Fruit fly (Drosophila melanogaster) whole organism, prepupa: Measurements from ENCODE around the gene CG13625.

ENCODE experiments used
- Blimp-1 ChIP-seq: fragments of 200-800 bp; sonication (Bioruptor generic); optimal IDR thresholded peaks from 3 replicates; lab custom pipeline; 2017; ENCODE audit warnings: missing biosample characterization, missing genetic modification characterization, mild to moderate bottlenecking, moderate library complexity, missing genetic modification reagents
- CG10631 ChIP-seq: fragments of 200-800 bp; sonication (Bioruptor generic); optimal IDR thresholded peaks from 2 replicates; lab custom pipeline; 2016; ENCODE audit warnings: missing biosample characterization, missing genetic modification characterization
- CG11762 ChIP-seq: fragments of 200-800 bp; sonication (Bioruptor generic); optimal IDR thresholded peaks from 3 replicates; lab custom pipeline; 2016; ENCODE audit warnings: missing biosample characterization, missing genetic modification characterization; ENCODE audit not compliant: insufficient read depth
- CG11902 ChIP-seq: fragments of 200-800 bp; sonication (Bioruptor generic); optimal IDR thresholded peaks from 3 replicates; lab custom pipeline; 2016; ENCODE audit warnings: missing biosample characterization, missing genetic modification characterization
- CG15336 ChIP-seq: fragments of 200-800 bp; sonication (Bioruptor generic); IDR thresholded peaks from 2 replicates; pipeline ENCODE4 v1.3.6; 2022; ENCODE audit warnings: missing biosample characterization, missing genetic modification characterization
- CG32006 ChIP-seq: fragments of 200-800 bp; sonication (Bioruptor generic); optimal IDR thresholded peaks from 3 replicates; lab custom pipeline; 2017; ENCODE audit warnings: missing biosample characterization, mild to moderate bottlenecking, missing genetic modification characterization
- CG34406 ChIP-seq: fragments of 200-800 bp; sonication (Bioruptor generic); optimal IDR thresholded peaks from 3 replicates; lab custom pipeline; 2016; ENCODE audit warnings: missing biosample characterization, missing genetic modification characterization
- CG6163 ChIP-seq: fragments of 200-800 bp; sonication (Bioruptor generic); IDR thresholded peaks from 3 replicates; pipeline ENCODE4 v1.3.6; 2022; ENCODE audit warnings: missing biosample characterization, missing genetic modification characterization
- CG6276 ChIP-seq: fragments of 200-800 bp; sonication (Bioruptor generic); optimal IDR thresholded peaks from 2 replicates; lab custom pipeline; 2017; ENCODE audit warnings: missing biosample characterization, mild to moderate bottlenecking, missing genetic modification characterization
- CG6792 ChIP-seq: fragments of 200-800 bp; sonication (Bioruptor generic); optimal IDR thresholded peaks from 3 replicates; lab custom pipeline; 2016; ENCODE audit warnings: missing biosample characterization, missing genetic modification characterization
- CG6808 ChIP-seq: fragments of 200-800 bp; sonication (Bioruptor generic); optimal IDR thresholded peaks from 3 replicates; lab custom pipeline; 2017; ENCODE audit warnings: missing biosample characterization, missing genetic modification characterization, mild to moderate bottlenecking, moderate library complexity, missing genetic modification reagents
- CG7368 ChIP-seq: fragments of 200-800 bp; sonication (Bioruptor generic); optimal IDR thresholded peaks from 3 replicates; lab custom pipeline; 2016; ENCODE audit warnings: missing biosample characterization, missing genetic modification characterization
- CG8119 ChIP-seq: fragments of 200-800 bp; sonication (Bioruptor generic); IDR thresholded peaks from 3 replicates; pipeline ENCODE4 v1.3.6; 2022; ENCODE audit warnings: missing biosample characterization, missing genetic modification characterization
- CG8632 ChIP-seq: fragments of 200-800 bp; sonication (Bioruptor generic); optimal IDR thresholded peaks from 3 replicates; lab custom pipeline; 2016; ENCODE audit warnings: missing biosample characterization, missing genetic modification characterization
- CG9139 ChIP-seq: fragments of 200-800 bp; sonication (Bioruptor generic); optimal IDR thresholded peaks from 3 replicates; lab custom pipeline; 2017; ENCODE audit warnings: missing biosample characterization, mild to moderate bottlenecking, missing genetic modification characterization
- Eip75B ChIP-seq: fragments of 200-800 bp; sonication (Bioruptor generic); optimal IDR thresholded peaks from 3 replicates; lab custom pipeline; 2016; ENCODE audit warnings: missing biosample characterization, missing genetic modification characterization
- Eip78C ChIP-seq: fragments of 200-800 bp; sonication (Bioruptor generic); peaks from one replicate; lab custom pipeline; 2016; ENCODE audit warnings: missing biosample characterization, missing genetic modification characterization
- Ets21C ChIP-seq: fragments of 200-800 bp; sonication (Bioruptor generic); optimal IDR thresholded peaks from 3 replicates; lab custom pipeline; 2016; ENCODE audit warnings: missing biosample characterization, missing genetic modification characterization
- Ets96B ChIP-seq: fragments of 200-800 bp; optimal IDR thresholded peaks from 2 replicates; lab custom pipeline; 2019; ENCODE audit warnings: missing biosample characterization, mild to moderate bottlenecking, missing genetic modification characterization, moderate library complexity
- Hr38 ChIP-seq: sonication (Bioruptor generic); optimal IDR thresholded peaks from 2 replicates; lab custom pipeline; 2016; ENCODE audit warnings: missing biosample characterization, missing genetic modification characterization
- Hr4 ChIP-seq: fragments of 200-800 bp; sonication (Bioruptor generic); optimal IDR thresholded peaks from 3 replicates; lab custom pipeline; 2016; ENCODE audit warnings: missing biosample characterization, missing genetic modification characterization
- Lpt ChIP-seq: fragments of 200-800 bp; sonication (Bioruptor generic); optimal IDR thresholded peaks from 3 replicates; lab custom pipeline; 2016; ENCODE audit warnings: missing biosample characterization, missing genetic modification characterization
- Met ChIP-seq: fragments of 200-800 bp; sonication (Bioruptor generic); optimal IDR thresholded peaks from 3 replicates; lab custom pipeline; 2016; ENCODE audit warnings: missing biosample characterization, missing genetic modification characterization
- OdsH ChIP-seq: fragments of 200-800 bp; sonication (Bioruptor generic); optimal IDR thresholded peaks from 3 replicates; lab custom pipeline; 2016; ENCODE audit warnings: missing biosample characterization, missing genetic modification characterization
- Smox ChIP-seq: fragments of 200-800 bp; sonication (Bioruptor generic); optimal IDR thresholded peaks from 3 replicates; lab custom pipeline; 2016; ENCODE audit warnings: missing biosample characterization, missing genetic modification characterization
- Sox14 ChIP-seq: fragments of 200-800 bp; sonication (Bioruptor generic); optimal IDR thresholded peaks from 3 replicates; lab custom pipeline; 2016; ENCODE audit warnings: missing biosample characterization, missing genetic modification characterization
- Sox15 ChIP-seq: fragments of 200-800 bp; sonication (Bioruptor generic); optimal IDR thresholded peaks from 3 replicates; lab custom pipeline; 2016; ENCODE audit warnings: missing biosample characterization, missing genetic modification characterization
- achi ChIP-seq: fragments of 200-800 bp; sonication (Bioruptor generic); optimal IDR thresholded peaks from 3 replicates; lab custom pipeline; 2016; ENCODE audit warnings: missing biosample characterization, missing genetic modification characterization
- acj6 ChIP-seq: fragments of 200-800 bp; sonication (Bioruptor generic); optimal IDR thresholded peaks from 3 replicates; lab custom pipeline; 2016; ENCODE audit warnings: missing biosample characterization, missing genetic modification characterization
- dac ChIP-seq: fragments of 200-800 bp; sonication (Bioruptor generic); optimal IDR thresholded peaks from 2 replicates; lab custom pipeline; 2017; ENCODE audit warnings: missing biosample characterization, mild to moderate bottlenecking, missing genetic modification characterization
- eg ChIP-seq: fragments of 200-800 bp; sonication (Bioruptor generic); IDR thresholded peaks from 3 replicates; pipeline ENCODE4 v1.3.6; 2022; ENCODE audit warnings: missing biosample characterization, missing genetic modification characterization
- esn ChIP-seq: fragments of 200-800 bp; sonication (Bioruptor generic); optimal IDR thresholded peaks from 2 replicates; lab custom pipeline; 2016; ENCODE audit warnings: missing biosample characterization, mild to moderate bottlenecking, missing genetic modification characterization, moderate library complexity
- fd59A ChIP-seq: fragments of 200-800 bp; sonication (Bioruptor generic); optimal IDR thresholded peaks from 2 replicates; lab custom pipeline; 2017; ENCODE audit warnings: missing biosample characterization, mild to moderate bottlenecking, missing genetic modification characterization, missing genetic modification reagents
- fkh ChIP-seq: fragments of 200-800 bp; sonication (Bioruptor generic); optimal IDR thresholded peaks from 3 replicates; lab custom pipeline; 2017; ENCODE audit warnings: missing biosample characterization, mild to moderate bottlenecking, missing genetic modification characterization, moderate library complexity
- lz ChIP-seq: fragments of 200-800 bp; sonication (Bioruptor generic); optimal IDR thresholded peaks from 3 replicates; lab custom pipeline; 2016; ENCODE audit warnings: missing biosample characterization, missing genetic modification characterization
- salr ChIP-seq, 2 experiments: fragments of 200-800 bp; sonication (Bioruptor generic); optimal IDR thresholded peaks; 3 replicates each; lab custom pipeline; 2016 to 2018; ENCODE audit warnings: missing biosample characterization in 2 of 2, missing genetic modification characterization in 2 of 2, mild to moderate bottlenecking in 1 of 2
- spab ChIP-seq: fragments of 200-800 bp; sonication (Bioruptor generic); optimal IDR thresholded peaks from 2 replicates; lab custom pipeline; 2017; ENCODE audit warnings: missing biosample characterization, mild to moderate bottlenecking, missing genetic modification characterization, missing genetic modification reagents
- svp ChIP-seq: fragments of 200-800 bp; sonication (Bioruptor generic); peaks from one replicate; lab custom pipeline; 2016; ENCODE audit warnings: missing biosample characterization, missing genetic modification characterization
- topi ChIP-seq: fragments of 200-800 bp; sonication (Bioruptor generic); optimal IDR thresholded peaks from 3 replicates; lab custom pipeline; 2016; ENCODE audit warnings: missing biosample characterization, missing genetic modification characterization
- vri ChIP-seq: fragments of 200-800 bp; sonication (Bioruptor generic); optimal IDR thresholded peaks from 3 replicates; lab custom pipeline; 2016; ENCODE audit warnings: missing biosample characterization, mild to moderate bottlenecking, missing genetic modification characterization

Gene CG13625

DNA sequence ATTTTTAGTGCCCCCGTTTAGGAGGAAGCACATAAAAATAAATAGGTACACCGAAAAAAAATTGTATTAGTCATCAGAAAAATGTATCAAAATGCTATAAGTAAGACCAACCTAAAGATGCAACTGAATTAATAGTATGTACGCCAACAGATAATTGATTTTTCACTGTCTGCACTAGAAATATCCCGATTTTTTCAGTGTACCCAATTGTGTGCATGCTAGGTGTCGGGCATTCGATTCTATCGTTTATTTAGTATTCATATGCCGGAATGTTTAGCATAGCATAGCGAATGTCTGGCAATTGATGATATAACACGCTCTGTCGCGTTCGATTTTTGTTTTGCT is 17.6 kb downstream of the CG13625 start (continued):
- TF ChIP-seq fkh (GFP tag; lab: Kevin White, UChicago) (peak; percentile 26), Sox15 (GFP tag; lab: Kevin White, UChicago) (peak; percentile 34), Eip78C (peak; percentile 83), CG10631 (GFP tag; lab: Kevin White, UChicago) (peak; percentile 37), CG8119 (peak; percentile 75), CG8632 (GFP tag; lab: Kevin White, UChicago) (peak; percentile 49), vri (GFP tag; lab: Kevin White, UChicago) (peak; percentile 56), OdsH (GFP tag; lab: Kevin White, UChicago) (peak; percentile 60), CG11902 (GFP tag; lab: Kevin White, UChicago) (peak; percentile 33), eg (GFP tag; lab: Robert Waterston, UW) (peak; percentile 89), CG6792 (GFP tag; lab: Kevin White, UChicago) (peak; percentile 45), CG7368 (no peak), dac (peak; percentile 15), spab (GFP tag; lab: Kevin White, UChicago) (no peak), Hr38 (no peak), Sox14 (GFP tag; lab: Kevin White, UChicago) (peak; percentile 55), Lpt (GFP tag; lab: Kevin White, UChicago) (peak; percentile 13), CG11762 (peak; percentile 8), CG34406 (GFP tag; lab: Kevin White, UChicago) (peak; percentile 48), Hr4 (peak; percentile 70), topi (peak; percentile 56)

DNA sequence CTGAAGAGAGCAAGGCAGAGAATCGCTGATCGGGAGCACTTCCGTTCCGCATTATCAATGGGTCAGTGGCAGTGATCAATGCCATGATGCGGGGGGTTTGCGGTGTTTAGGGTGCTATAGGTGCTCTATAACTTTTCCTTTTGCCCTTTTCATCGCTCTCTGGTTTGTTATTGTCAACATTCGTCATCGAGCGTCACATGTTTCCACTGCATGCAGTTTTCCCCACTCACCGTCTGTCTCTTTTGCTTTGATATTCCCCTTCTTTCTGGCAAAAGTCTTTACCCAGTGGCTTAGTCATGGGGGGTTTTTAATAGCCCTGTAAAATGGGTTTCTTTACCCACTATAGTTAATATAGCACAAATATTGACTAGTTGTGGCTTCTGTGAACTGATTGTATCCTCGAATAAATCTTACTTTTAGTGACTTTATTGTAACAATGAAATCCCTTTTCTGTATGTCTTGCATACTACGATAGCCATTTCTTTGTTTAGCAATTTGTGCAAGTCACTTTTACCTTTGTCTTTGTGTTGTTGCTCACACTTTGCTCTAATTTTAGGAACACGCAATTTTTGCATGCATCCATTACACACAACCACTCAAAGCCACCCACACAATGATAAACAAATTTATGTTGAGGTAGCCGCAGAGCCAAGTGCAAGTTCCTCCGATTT is 18.1 kb downstream of the CG13625 start:
- no peak for TF ChIP-seq CG10631 (GFP tag; lab: Kevin White, UChicago)
- TF ChIP-seq eg (GFP tag; lab: Robert Waterston, UW) = no peak; the same call in 2 of the 3 replicates
- TF ChIP-seq Lpt (GFP tag; lab: Kevin White, UChicago) = no peak
- TF ChIP-seq achi (GFP tag; lab: Kevin White, UChicago) = no peak
- no peak for TF ChIP-seq CG34406 (GFP tag; lab: Kevin White, UChicago)
- TF ChIP-seq acj6 (GFP tag; lab: Kevin White, UChicago) = no peak
- TF ChIP-seq fd59A (GFP tag; lab: Kevin White, UChicago) = peak; percentile 11
- TF ChIP-seq CG6163 (GFP tag; lab: Robert Waterston, UW) = peak; percentile 41; the same call in 2 of the 3 replicates
- no peak for TF ChIP-seq CG11902 (GFP tag; lab: Kevin White, UChicago)
- no peak for TF ChIP-seq CG6808 (GFP tag; lab: Kevin White, UChicago)
- peak in 1 of 2 experiments; percentile 9 for TF ChIP-seq salr (GFP tag; optimal IDR thresholded peaks at IDR 0.05; lab: Kevin White, UChicago)
- peak; percentile 6; the same call in 1 of the 2 replicates for TF ChIP-seq CG15336
- peak; percentile 69 for TF ChIP-seq svp (GFP tag; lab: Kevin White, UChicago)
- TF ChIP-seq Eip75B = no peak
- no peak for TF ChIP-seq CG6276 (GFP tag; lab: Kevin White, UChicago)
- TF ChIP-seq topi = no peak
- no peak for TF ChIP-seq Smox (GFP tag; lab: Kevin White, UChicago)
- peak; percentile 64 for TF ChIP-seq Sox14 (GFP tag; lab: Kevin White, UChicago)
- TF ChIP-seq lz (GFP tag; lab: Kevin White, UChicago) = no peak
- no peak for TF ChIP-seq CG32006 (GFP tag; lab: Kevin White, UChicago)
- no peak for TF ChIP-seq esn
- TF ChIP-seq Met (GFP tag; lab: Kevin White, UChicago) = peak; percentile 7
- no peak for TF ChIP-seq Ets96B
- TF ChIP-seq CG9139 = no peak
- no peak for TF ChIP-seq Blimp-1 (GFP tag; lab: Kevin White, UChicago)
- no peak for TF ChIP-seq Hr4
- no peak for TF ChIP-seq Ets21C (GFP tag; lab: Kevin White, UChicago)
- TF ChIP-seq CG11762 = no peak
- TF ChIP-seq Eip78C = peak; percentile 83
- no peak for TF ChIP-seq CG8632 (GFP tag; lab: Kevin White, UChicago)
- TF ChIP-seq, all 60 proteins: peak for 8
